Worm (Caenorhabditis elegans) whole organism, L1 larva: ENCODE results near the gene npr-19.

ENCODE experiments used
- C16A3.4 ChIP-seq: fragments of 150-350 bp; optimal IDR thresholded peaks from 2 replicates; lab custom pipeline; 2014; ENCODE audit warnings: missing biosample characterization, missing genetic modification characterization
- aha-1 ChIP-seq: fragments of 150-350 bp; optimal IDR thresholded peaks from 2 replicates; lab custom pipeline; 2014; ENCODE audit warnings: missing biosample characterization, missing genetic modification characterization
- blmp-1 ChIP-seq: fragments of 150-350 bp; optimal IDR thresholded peaks from 2 replicates; lab custom pipeline; 2014; ENCODE audit warnings: missing biosample characterization, missing genetic modification characterization
- ceh-63 ChIP-seq: fragments of 200-800 bp; sonication (Bioruptor generic); optimal IDR thresholded peaks from 2 replicates; lab custom pipeline; 2018; ENCODE audit warnings: mild to moderate bottlenecking, missing genetic modification characterization, missing compliant biosample characterization
- ceh-8 ChIP-seq: fragments of 200-800 bp; sonication (Bioruptor generic); optimal IDR thresholded peaks from 2 replicates; lab custom pipeline; 2018; ENCODE audit warnings: mild to moderate bottlenecking, missing genetic modification characterization, moderate library complexity, missing compliant biosample characterization
- ceh-82 ChIP-seq, 3 experiments: fragments of 150-350 bp in 1 of 3; sonication (generic microtip) in 2 of 3; optimal IDR thresholded peaks; 2 replicates each; lab custom pipeline; 2014 to 2017; ENCODE audit warnings: missing biosample characterization in 3 of 3, missing genetic modification characterization in 3 of 3
- dpl-1 ChIP-seq, 3 experiments: fragments of 150-350 bp in 2 of 3; sonication (generic microtip) in 1 of 3; optimal IDR thresholded peaks; 2 replicates each; lab custom pipeline; 2014 to 2017; ENCODE audit warnings: missing biosample characterization in 3 of 3, missing genetic modification characterization in 3 of 3, missing genetic modification reagents in 3 of 3
- fkh-10 ChIP-seq: sonication (generic microtip); optimal IDR thresholded peaks from 2 replicates; lab custom pipeline; 2017; ENCODE audit warnings: missing biosample characterization, missing genetic modification reagents, missing genetic modification characterization
- fkh-8 ChIP-seq: sonication (generic microtip); optimal IDR thresholded peaks from 2 replicates; lab custom pipeline; 2016; ENCODE audit warnings: mild to moderate bottlenecking, missing genetic modification characterization, missing compliant biosample characterization
- fos-1 ChIP-seq: fragments of 150-350 bp; optimal IDR thresholded peaks from 2 replicates; lab custom pipeline; 2014; ENCODE audit warnings: missing biosample characterization, missing genetic modification characterization
- hlh-17 ChIP-seq: fragments of 200-800 bp; sonication (Bioruptor generic); optimal IDR thresholded peaks from 2 replicates; lab custom pipeline; 2018; ENCODE audit warnings: missing genetic modification characterization, mild to moderate bottlenecking, missing compliant biosample characterization, moderate library complexity, borderline replicate concordance
- hlh-4 ChIP-seq: sonication (generic microtip); optimal IDR thresholded peaks from 2 replicates; lab custom pipeline; 2016; ENCODE audit warnings: mild to moderate bottlenecking, missing genetic modification characterization, missing compliant biosample characterization
- hpl-2 ChIP-seq: fragments of 150-350 bp; optimal IDR thresholded peaks from 2 replicates; lab custom pipeline; 2014; ENCODE audit warnings: missing biosample characterization, missing genetic modification reagents, missing genetic modification characterization
- jun-1 ChIP-seq: fragments of 150-350 bp; optimal IDR thresholded peaks from 2 replicates; lab custom pipeline; 2014; ENCODE audit warnings: missing biosample characterization, missing genetic modification reagents, missing genetic modification characterization
- lin-14 ChIP-seq: fragments of 200-800 bp; sonication (Bioruptor generic); optimal IDR thresholded peaks from 2 replicates; lab custom pipeline; 2018; ENCODE audit warnings: mild to moderate bottlenecking, missing genetic modification characterization, moderate library complexity, missing compliant biosample characterization
- lin-15B ChIP-seq: fragments of 150-350 bp; sonication (generic microtip); optimal IDR thresholded peaks from 3 replicates; lab custom pipeline; 2014; ENCODE audit warnings: missing biosample characterization, missing genetic modification characterization
- lin-35 ChIP-seq, 2 experiments: fragments of 150-350 bp; optimal IDR thresholded peaks; 2 replicates each; lab custom pipeline; 2014; ENCODE audit warnings: missing biosample characterization in 2 of 2, missing genetic modification characterization in 2 of 2, missing genetic modification reagents in 2 of 2
- lin-39 ChIP-seq: fragments of 150-350 bp; optimal IDR thresholded peaks from 2 replicates; lab custom pipeline; 2014; ENCODE audit warnings: missing biosample characterization, missing genetic modification reagents, missing genetic modification characterization
- mab-9 ChIP-seq: fragments of 200-800 bp; sonication (Bioruptor generic); IDR thresholded peaks from 2 replicates; pipeline ENCODE4 v1.3.6; 2022; ENCODE audit warnings: missing genetic modification reagents, missing genetic modification characterization, missing compliant biosample characterization
- mep-1 ChIP-seq: fragments of 150-350 bp; optimal IDR thresholded peaks from 2 replicates; lab custom pipeline; 2014; ENCODE audit warnings: missing biosample characterization, missing genetic modification characterization
- nhr-11 ChIP-seq: fragments of 150-350 bp; optimal IDR thresholded peaks from 2 replicates; lab custom pipeline; 2014; ENCODE audit warnings: missing biosample characterization, missing genetic modification characterization
- nhr-12 ChIP-seq: sonication (generic microtip); optimal IDR thresholded peaks from 2 replicates; lab custom pipeline; 2017; ENCODE audit warnings: missing biosample characterization, missing genetic modification characterization
- nhr-19 ChIP-seq: fragments of 200-800 bp; sonication (Bioruptor generic); conservative IDR thresholded peaks from 2 replicates; pipeline ENCODE4 v1.3.6; 2022; ENCODE audit warnings: missing genetic modification characterization, missing compliant biosample characterization
- nhr-28 ChIP-seq: fragments of 150-350 bp; optimal IDR thresholded peaks from 2 replicates; lab custom pipeline; 2014; ENCODE audit warnings: missing biosample characterization, missing genetic modification characterization
- nhr-47 ChIP-seq: sonication (generic microtip); optimal IDR thresholded peaks from 2 replicates; lab custom pipeline; 2016; ENCODE audit warnings: mild to moderate bottlenecking, missing genetic modification characterization, moderate library complexity, missing compliant biosample characterization
- nhr-71 ChIP-seq: sonication (generic microtip); optimal IDR thresholded peaks from 2 replicates; lab custom pipeline; 2016; ENCODE audit warnings: mild to moderate bottlenecking, missing genetic modification characterization, moderate library complexity, missing compliant biosample characterization
- nhr-76 ChIP-seq: sonication (generic microtip); optimal IDR thresholded peaks from 2 replicates; lab custom pipeline; 2017; ENCODE audit warnings: missing biosample characterization, missing genetic modification characterization
- nhr-85 ChIP-seq: sonication (generic microtip); peaks from one replicate; lab custom pipeline; 2016; ENCODE audit warnings: missing genetic modification characterization, inconsistent platforms, missing compliant biosample characterization
- nhr-90 ChIP-seq: sonication (generic microtip); optimal IDR thresholded peaks from 2 replicates; lab custom pipeline; 2016; ENCODE audit warnings: mild to moderate bottlenecking, missing genetic modification characterization, missing compliant biosample characterization; ENCODE audit not compliant: poor library complexity
- pax-3 ChIP-seq: fragments of 200-800 bp; sonication (Bioruptor generic); optimal IDR thresholded peaks from 2 replicates; lab custom pipeline; 2018; ENCODE audit warnings: mild to moderate bottlenecking, missing genetic modification characterization, moderate library complexity, missing compliant biosample characterization
- rnt-1 ChIP-seq: sonication (generic microtip); optimal IDR thresholded peaks from 2 replicates; lab custom pipeline; 2016; ENCODE audit warnings: mild to moderate bottlenecking, missing genetic modification characterization, moderate library complexity, missing compliant biosample characterization
- snu-23 ChIP-seq: sonication (generic microtip); optimal IDR thresholded peaks from 2 replicates; lab custom pipeline; 2016; ENCODE audit warnings: missing genetic modification characterization, missing compliant biosample characterization
- swsn-7 ChIP-seq: sonication (generic microtip); optimal IDR thresholded peaks from 2 replicates; lab custom pipeline; 2016; ENCODE audit warnings: missing genetic modification characterization, missing compliant biosample characterization
- unc-62 ChIP-seq: fragments of 150-350 bp; optimal IDR thresholded peaks from 2 replicates; lab custom pipeline; 2014; ENCODE audit warnings: missing biosample characterization, missing genetic modification reagents, missing genetic modification characterization
- unc-86 ChIP-seq: sonication (generic microtip); optimal IDR thresholded peaks from 2 replicates; lab custom pipeline; 2016; ENCODE audit warnings: missing genetic modification characterization, missing compliant biosample characterization
- zip-4 ChIP-seq: fragments of 200-800 bp; sonication (Bioruptor generic); optimal IDR thresholded peaks from 2 replicates; lab custom pipeline; 2018; ENCODE audit warnings: mild to moderate bottlenecking, missing genetic modification characterization, moderate library complexity, missing compliant biosample characterization
- ztf-11 ChIP-seq, 2 experiments: sonication (generic microtip); optimal IDR thresholded peaks; 2 replicates each; lab custom pipeline; 2016 to 2017; ENCODE audit warnings: missing genetic modification characterization in 2 of 2, missing biosample characterization in 1 of 2, missing compliant biosample characterization in 1 of 2

npr-19 gene

DNA sequence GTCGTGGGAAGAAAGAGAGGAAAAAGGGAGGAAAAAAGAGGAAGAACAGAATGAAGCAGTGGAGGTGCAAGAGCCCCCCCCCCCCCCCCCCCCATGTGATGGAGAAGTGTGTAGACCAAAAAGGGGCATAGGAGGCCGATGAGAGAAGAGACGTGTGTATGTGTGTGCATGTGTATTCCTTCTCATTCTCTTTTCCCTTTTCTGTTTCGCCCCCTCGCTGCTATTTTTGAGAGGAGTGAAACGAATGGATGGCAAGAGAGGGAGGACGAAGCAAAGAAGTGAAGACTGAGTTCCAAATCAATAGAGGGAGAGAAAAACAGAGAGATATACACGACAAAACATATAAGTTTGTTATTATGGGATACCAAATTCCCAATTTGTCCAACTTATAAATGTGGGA is 25.1 kb upstream of the npr-19 start:
- TF ChIP-seq lin-35 (GFP tag; optimal IDR thresholded peaks at IDR 0.05; lab: Kevin White, UChicago), result peak in 1 of 2 experiments; percentile 9
- no peak for TF ChIP-seq jun-1
- TF ChIP-seq ceh-82 (tag; optimal IDR thresholded peaks at IDR 0.05; lab: Kevin White, UChicago), result peak; percentile 6 to 64 (median 19)
- TF ChIP-seq mab-9 (GFP tag; lab: Robert Waterston, UW), result no peak
- peak; percentile 29 for TF ChIP-seq blmp-1
- peak; percentile 88 for TF ChIP-seq lin-14
- peak; percentile 77 for TF ChIP-seq fkh-8 (tag; lab: Kevin White, UChicago)
- TF ChIP-seq lin-39 (tag; lab: Kevin White, UChicago), result no peak
- TF ChIP-seq ceh-63 (GFP tag; lab: Kevin White, UChicago), result peak; percentile 1
- TF ChIP-seq nhr-47 (tag; lab: Kevin White, UChicago), result peak; percentile 15
- no peak for TF ChIP-seq fos-1 (tag; lab: Kevin White, UChicago)
- TF ChIP-seq dpl-1 (GFP tag; optimal IDR thresholded peaks at IDR 0.05; lab: Kevin White, UChicago), result no peak
- peak; percentile 48 for TF ChIP-seq fkh-10 (GFP tag; lab: Kevin White, UChicago)
- peak; percentile 26 for TF ChIP-seq snu-23 (GFP tag; lab: Kevin White, UChicago)
- no peak for TF ChIP-seq rnt-1 (tag; lab: Kevin White, UChicago)
- no peak for TF ChIP-seq nhr-28 (tag; lab: Kevin White, UChicago)
- peak; percentile 56 for TF ChIP-seq ceh-8 (GFP tag; lab: Kevin White, UChicago)
- TF ChIP-seq nhr-19 (GFP tag; lab: Robert Waterston, UW), result no peak
- TF ChIP-seq hpl-2, result no peak
- TF ChIP-seq pax-3 (tag; lab: Kevin White, UChicago), result peak; percentile 10
- TF ChIP-seq mep-1, result peak; percentile 41
- TF ChIP-seq swsn-7 (tag; lab: Kevin White, UChicago), result peak; percentile 23

DNA sequence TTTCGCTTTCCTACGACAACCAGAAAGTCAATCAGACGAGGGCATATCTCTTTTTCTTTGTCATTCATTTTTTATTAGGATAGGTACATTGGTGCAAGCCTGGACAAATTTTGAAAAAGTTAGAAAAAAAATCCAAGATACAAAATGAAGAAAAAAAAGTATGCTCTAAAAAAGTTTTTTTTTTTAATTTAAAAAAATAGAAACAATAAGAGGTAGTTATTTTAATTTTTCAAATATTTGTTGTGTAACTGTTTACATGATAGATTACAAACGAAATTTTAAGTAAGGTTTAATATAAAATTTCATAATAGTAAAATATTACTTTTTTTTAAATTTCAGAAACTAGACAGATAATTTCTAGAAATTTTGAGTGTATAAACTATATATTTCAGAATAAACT is 24.2 kb upstream of the npr-19 start, which contains the start of gene aex-3:
Gene aex-3 (minus strand): TSS at position 101 of the 400 bp plus-strand sequence.
- TF ChIP-seq pax-3 (tag; lab: Kevin White, UChicago), result no peak
- no peak for TF ChIP-seq nhr-76 (tag; lab: Kevin White, UChicago)
- no peak for TF ChIP-seq hlh-4
- no peak for TF ChIP-seq lin-15B (tag; lab: Kevin White, UChicago)
- no peak for TF ChIP-seq C16A3.4 (tag; lab: Kevin White, UChicago)
- no peak for TF ChIP-seq nhr-71 (tag; lab: Kevin White, UChicago)

DNA sequence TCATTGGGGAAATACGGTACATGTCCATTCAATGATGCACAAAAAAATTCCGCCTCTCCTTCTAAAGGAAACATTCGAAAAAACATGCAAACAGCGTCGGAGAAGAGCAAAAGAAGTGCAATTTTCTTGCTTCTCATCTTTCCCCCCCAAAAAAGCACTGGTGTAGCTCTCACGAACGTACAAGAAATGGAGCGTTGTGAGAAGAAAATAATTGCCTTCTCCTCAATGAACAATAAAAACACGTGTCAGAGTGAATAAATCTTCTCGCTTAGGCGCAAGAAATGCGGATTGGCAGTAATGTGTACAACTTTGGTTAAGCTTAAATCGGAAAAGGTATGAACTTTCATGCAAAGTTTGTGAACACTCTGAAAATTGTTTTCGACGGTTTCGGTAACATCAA is 12.8 kb upstream of the npr-19 start:
- no peak for TF ChIP-seq nhr-12 (tag; lab: Kevin White, UChicago)
- no peak for TF ChIP-seq zip-4 (GFP tag; lab: Kevin White, UChicago)
- no peak for TF ChIP-seq ztf-11 (tag; optimal IDR thresholded peaks at IDR 0.05; lab: Kevin White, UChicago)
- no peak for TF ChIP-seq unc-62 (GFP tag; lab: Kevin White, UChicago)
- no peak for TF ChIP-seq nhr-47 (tag; lab: Kevin White, UChicago)
- TF ChIP-seq nhr-11, result no peak
- no peak for TF ChIP-seq aha-1
- TF ChIP-seq nhr-85 (tag; lab: Kevin White, UChicago), result no peak
- TF ChIP-seq lin-39 (tag; lab: Kevin White, UChicago), result no peak
- TF ChIP-seq hlh-17 (GFP tag; lab: Kevin White, UChicago), result no peak

ce11 chrX:736989-737388 is 1.5 kb upstream of the npr-19 start:
- peak; percentile 27 for TF ChIP-seq nhr-71 (tag; lab: Kevin White, UChicago)
- TF ChIP-seq nhr-90, result no peak
- TF ChIP-seq unc-86 (tag; lab: Kevin White, UChicago), result peak; percentile 63
- TF ChIP-seq, all 84 proteins: peak for 2
